Worm (Caenorhabditis elegans) whole organism, young adult: Measurements from ENCODE around the gene rfk-1.
A peak's percentile ranks its signal among the peaks of the same experiment; 100 is the strongest.

ENCODE experiments used
- F37B4.10 ChIP-seq: fragments of 200-800 bp; sonication (Bioruptor generic); IDR thresholded peaks from 2 replicates; pipeline ENCODE4 v1.3.6; 2022; ENCODE audit warnings: missing genetic modification characterization, missing compliant biosample characterization
- T07F8.4 ChIP-seq: sonication (generic microtip); optimal IDR thresholded peaks from 2 replicates; lab custom pipeline; 2016; ENCODE audit warnings: mild to moderate bottlenecking, missing genetic modification characterization, moderate library complexity, missing compliant biosample characterization
- T26A5.8 ChIP-seq: sonication (generic microtip); optimal IDR thresholded peaks from 2 replicates; lab custom pipeline; 2016; ENCODE audit warnings: missing genetic modification characterization, missing compliant biosample characterization
- bed-2 ChIP-seq: fragments of 200-800 bp; sonication (Bioruptor generic); IDR thresholded peaks from 2 replicates; pipeline ENCODE4 v1.3.6; 2022; ENCODE audit warnings: missing genetic modification reagents, missing genetic modification characterization, missing compliant biosample characterization
- chd-7 ChIP-seq: sonication (generic microtip); optimal IDR thresholded peaks from 2 replicates; lab custom pipeline; 2016; ENCODE audit warnings: mild to moderate bottlenecking, missing genetic modification characterization, moderate library complexity, missing compliant biosample characterization
- dox-1 ChIP-seq: fragments of 200-800 bp; sonication (Bioruptor generic); IDR thresholded peaks from 2 replicates; pipeline ENCODE4 v1.3.6; 2022; ENCODE audit warnings: missing genetic modification reagents, missing genetic modification characterization, missing compliant biosample characterization
- dpff-1 ChIP-seq: sonication (generic microtip); optimal IDR thresholded peaks from 2 replicates; lab custom pipeline; 2017; ENCODE audit warnings: mild to moderate bottlenecking, missing genetic modification characterization, missing compliant biosample characterization
- dpl-1 ChIP-seq: fragments of 150-350 bp; optimal IDR thresholded peaks from 2 replicates; lab custom pipeline; 2014; ENCODE audit warnings: missing biosample characterization, missing genetic modification reagents, missing genetic modification characterization
- egl-18 ChIP-seq: fragments of 200-800 bp; sonication (Bioruptor generic); IDR thresholded peaks from 2 replicates; pipeline ENCODE4 v1.3.6; 2022; ENCODE audit warnings: missing genetic modification reagents, missing genetic modification characterization, missing compliant biosample characterization
- ets-4 ChIP-seq: fragments of 200-800 bp; sonication (Bioruptor generic); optimal IDR thresholded peaks from 2 replicates; lab custom pipeline; 2018; ENCODE audit warnings: mild to moderate bottlenecking, missing genetic modification characterization, missing compliant biosample characterization
- hsf-1 ChIP-seq: fragments of 200-800 bp; sonication (Bioruptor generic); IDR thresholded peaks from 2 replicates; pipeline ENCODE4 v1.3.6; 2022; ENCODE audit warnings: missing genetic modification reagents, missing genetic modification characterization, missing compliant biosample characterization
- madf-6 ChIP-seq: fragments of 200-800 bp; sonication (Bioruptor generic); IDR thresholded peaks from 2 replicates; pipeline ENCODE4 v1.3.6; 2022; ENCODE audit warnings: missing genetic modification reagents, missing genetic modification characterization, missing compliant biosample characterization
- nhr-80 ChIP-seq: sonication (generic microtip); optimal IDR thresholded peaks from 2 replicates; lab custom pipeline; 2016; ENCODE audit warnings: missing genetic modification characterization, missing compliant biosample characterization
- nhr-90 ChIP-seq: sonication (generic microtip); optimal IDR thresholded peaks from 2 replicates; lab custom pipeline; 2016; ENCODE audit warnings: missing genotype, mild to moderate bottlenecking, missing genetic modification characterization, missing compliant biosample characterization
- pbrm-1 ChIP-seq: fragments of 200-800 bp; sonication (Bioruptor generic); IDR thresholded peaks from 2 replicates; pipeline ENCODE4 v1.3.6; 2022; ENCODE audit warnings: missing genetic modification reagents, missing genetic modification characterization, missing compliant biosample characterization
- pha-4 ChIP-seq: fragments of 150-350 bp; sonication (generic microtip); optimal IDR thresholded peaks from 2 replicates; lab custom pipeline; 2014; ENCODE audit warnings: missing biosample characterization, missing genetic modification reagents, missing genetic modification characterization
- rec-8 ChIP-seq, 2 experiments: sonication (generic microtip); optimal IDR thresholded peaks; 2 replicates each; lab custom pipeline; 2016; ENCODE audit warnings: mild to moderate bottlenecking in 2 of 2, missing genetic modification characterization in 2 of 2, missing genetic modification reagents in 2 of 2, missing genotype in 2 of 2, missing biosample characterization in 1 of 2, missing compliant biosample characterization in 1 of 2, moderate library complexity in 1 of 2
- sptf-2 ChIP-seq: fragments of 200-800 bp; sonication (Bioruptor generic); optimal IDR thresholded peaks from 2 replicates; lab custom pipeline; 2018; ENCODE audit warnings: mild to moderate bottlenecking, missing genetic modification characterization, missing compliant biosample characterization
- zfh-2 ChIP-seq: fragments of 200-800 bp; sonication (Bioruptor generic); conservative IDR thresholded peaks from 2 replicates; pipeline ENCODE4 v1.3.6; 2022; ENCODE audit warnings: missing genetic modification reagents, missing genetic modification characterization, missing compliant biosample characterization

Gene rfk-1

ce11 chrIV:10366018-10366417, 43.3 kb downstream of the rfk-1 start, which contains the start of gene sir-2.1 (continued):
- TF ChIP-seq dpff-1 (tag; lab: Kevin White, UChicago), result no peak
- TF ChIP-seq nhr-90 (tag; lab: Kevin White, UChicago), result no peak
- no peak for TF ChIP-seq pha-4 (tag; lab: Kevin White, UChicago)
- no peak for TF ChIP-seq T07F8.4
- TF ChIP-seq nhr-80, result no peak
- no peak for TF ChIP-seq bed-2
- no peak for TF ChIP-seq F37B4.10
- TF ChIP-seq dox-1 (GFP tag; lab: Robert Waterston, UW), result 0 out of 2 replicates have a peak, but pooled peaks have one; percentile 57
- peak; percentile 13 for TF ChIP-seq chd-7 (tag; lab: Kevin White, UChicago)
- TF ChIP-seq dpl-1 (GFP tag; lab: Kevin White, UChicago), result no peak
- no peak for TF ChIP-seq T26A5.8 (tag; lab: Kevin White, UChicago)
- no peak for TF ChIP-seq sptf-2 (GFP tag; lab: Kevin White, UChicago)
- TF ChIP-seq egl-18 (GFP tag; lab: Robert Waterston, UW), result no peak
- TF ChIP-seq zfh-2 (GFP tag; lab: Robert Waterston, UW), result no peak
- peak; percentile 40; the same call in 1 of the 2 replicates for TF ChIP-seq pbrm-1 (GFP tag; lab: Robert Waterston, UW)
- no peak for TF ChIP-seq rec-8 (tag; optimal IDR thresholded peaks at IDR 0.05; lab: Kevin White, UChicago)
- no peak for TF ChIP-seq ets-4 (GFP tag; lab: Kevin White, UChicago)
- 0 out of 2 replicates have a peak, but pooled peaks have one; percentile 40 for TF ChIP-seq hsf-1 (GFP tag; lab: Robert Waterston, UW)

ce11 chrIV:10360336-10360735, 48.9 kb downstream of the rfk-1 start, which contains the start of gene ugt-59:
ugt-59 (plus strand) TSS chrIV:10360636.
- TF ChIP-seq madf-6 (GFP tag; lab: Robert Waterston, UW), result no peak
